Worm (Caenorhabditis elegans) whole organism, L1 larva: Measurements from ENCODE around the gene srsx-32.

Experiments
- C04F5.9 ChIP-seq: sonication (generic microtip); optimal IDR thresholded peaks from 2 replicates; lab custom pipeline; 2016; ENCODE audit warnings: missing genetic modification characterization, missing compliant biosample characterization
- F16B12.6 ChIP-seq: fragments of 150-350 bp; optimal IDR thresholded peaks from 2 replicates; lab custom pipeline; 2014; ENCODE audit warnings: missing biosample characterization, missing genetic modification characterization
- aha-1 ChIP-seq: fragments of 150-350 bp; optimal IDR thresholded peaks from 2 replicates; lab custom pipeline; 2014; ENCODE audit warnings: missing biosample characterization, missing genetic modification characterization
- alr-1 ChIP-seq: fragments of 200-800 bp; sonication (Bioruptor generic); optimal IDR thresholded peaks from 2 replicates; lab custom pipeline; 2018; ENCODE audit warnings: borderline replicate concordance, mild to moderate bottlenecking, missing genetic modification characterization, missing compliant biosample characterization
- ceh-8 ChIP-seq: fragments of 200-800 bp; sonication (Bioruptor generic); optimal IDR thresholded peaks from 2 replicates; lab custom pipeline; 2018; ENCODE audit warnings: mild to moderate bottlenecking, missing genetic modification characterization, moderate library complexity, missing compliant biosample characterization
- ceh-82 ChIP-seq, 3 experiments: fragments of 150-350 bp in 1 of 3; sonication (generic microtip) in 2 of 3; optimal IDR thresholded peaks; 2 replicates each; lab custom pipeline; 2014 to 2017; ENCODE audit warnings: missing biosample characterization in 3 of 3, missing genetic modification characterization in 3 of 3
- ces-1 ChIP-seq: fragments of 150-350 bp; optimal IDR thresholded peaks from 2 replicates; lab custom pipeline; 2014; ENCODE audit warnings: missing biosample characterization, missing genetic modification reagents, missing genetic modification characterization
- dsc-1 ChIP-seq: sonication (generic microtip); optimal IDR thresholded peaks from 2 replicates; lab custom pipeline; 2016; ENCODE audit warnings: mild to moderate bottlenecking, missing genetic modification characterization, missing compliant biosample characterization
- efl-3 ChIP-seq: fragments of 200-800 bp; sonication (Bioruptor generic); optimal IDR thresholded peaks from 2 replicates; lab custom pipeline; 2018; ENCODE audit warnings: mild to moderate bottlenecking, missing genetic modification characterization, missing compliant biosample characterization
- egl-13 ChIP-seq: sonication (generic microtip); optimal IDR thresholded peaks from 2 replicates; lab custom pipeline; 2016; ENCODE audit warnings: missing genotype, missing genetic modification reagents, missing genetic modification characterization, missing compliant biosample characterization
- egl-27 ChIP-seq, 2 experiments: fragments of 150-350 bp in 1 of 2; sonication (generic microtip); optimal IDR thresholded peaks; 3 replicates each; lab custom pipeline; 2017 to 2018; ENCODE audit warnings: missing biosample characterization in 2 of 2, missing genetic modification characterization in 2 of 2, missing genetic modification reagents in 2 of 2
- elt-2 ChIP-seq: sonication (generic microtip); optimal IDR thresholded peaks from 2 replicates; lab custom pipeline; 2016; ENCODE audit warnings: missing genetic modification characterization, mild to moderate bottlenecking, inconsistent platforms, missing compliant biosample characterization, missing genetic modification reagents
- ets-5 ChIP-seq: fragments of 200-800 bp; sonication (Bioruptor generic); IDR thresholded peaks from 2 replicates; pipeline ENCODE4 v1.3.6; 2022; ENCODE audit warnings: missing genetic modification characterization, missing compliant biosample characterization
- fkh-10 ChIP-seq: sonication (generic microtip); optimal IDR thresholded peaks from 2 replicates; lab custom pipeline; 2017; ENCODE audit warnings: missing biosample characterization, missing genetic modification reagents, missing genetic modification characterization
- fkh-4 ChIP-seq: sonication (generic microtip); optimal IDR thresholded peaks from 2 replicates; lab custom pipeline; 2016; ENCODE audit warnings: missing compliant biosample characterization, missing genetic modification characterization, borderline replicate concordance
- fkh-8 ChIP-seq: sonication (generic microtip); optimal IDR thresholded peaks from 2 replicates; lab custom pipeline; 2016; ENCODE audit warnings: mild to moderate bottlenecking, missing genetic modification characterization, missing compliant biosample characterization
- fos-1 ChIP-seq: fragments of 150-350 bp; optimal IDR thresholded peaks from 2 replicates; lab custom pipeline; 2014; ENCODE audit warnings: missing biosample characterization, missing genetic modification characterization
- hlh-17 ChIP-seq: fragments of 200-800 bp; sonication (Bioruptor generic); optimal IDR thresholded peaks from 2 replicates; lab custom pipeline; 2018; ENCODE audit warnings: missing genetic modification characterization, mild to moderate bottlenecking, missing compliant biosample characterization, moderate library complexity, borderline replicate concordance
- isw-1 ChIP-seq: fragments of 200-800 bp; sonication (Bioruptor generic); IDR thresholded peaks from 2 replicates; pipeline ENCODE4 v1.3.6; 2022; ENCODE audit warnings: missing genetic modification characterization, missing compliant biosample characterization
- lin-13 ChIP-seq: fragments of 150-350 bp; optimal IDR thresholded peaks from 2 replicates; lab custom pipeline; 2014; ENCODE audit warnings: missing biosample characterization, missing genetic modification reagents, missing genetic modification characterization
- lin-14 ChIP-seq: fragments of 200-800 bp; sonication (Bioruptor generic); optimal IDR thresholded peaks from 2 replicates; lab custom pipeline; 2018; ENCODE audit warnings: mild to moderate bottlenecking, missing genetic modification characterization, moderate library complexity, missing compliant biosample characterization
- lin-39 ChIP-seq: fragments of 150-350 bp; optimal IDR thresholded peaks from 2 replicates; lab custom pipeline; 2014; ENCODE audit warnings: missing biosample characterization, missing genetic modification reagents, missing genetic modification characterization
- lsy-2 ChIP-seq, 2 experiments: fragments of 150-350 bp; optimal IDR thresholded peaks; 2 replicates each; lab custom pipeline; 2014; ENCODE audit warnings: missing biosample characterization in 2 of 2, missing genetic modification characterization in 2 of 2
- mdl-1 ChIP-seq, 2 experiments: fragments of 150-350 bp; optimal IDR thresholded peaks; 2 replicates each; lab custom pipeline; 2014 to 2017; ENCODE audit warnings: missing biosample characterization in 2 of 2, missing genetic modification characterization in 2 of 2, inconsistent platforms in 1 of 2
- mef-2 ChIP-seq: fragments of 150-350 bp; optimal IDR thresholded peaks from 2 replicates; lab custom pipeline; 2014; ENCODE audit warnings: missing biosample characterization, missing genetic modification characterization
- nhr-19 ChIP-seq: fragments of 200-800 bp; sonication (Bioruptor generic); conservative IDR thresholded peaks from 2 replicates; pipeline ENCODE4 v1.3.6; 2022; ENCODE audit warnings: missing genetic modification characterization, missing compliant biosample characterization
- nhr-20 ChIP-seq: sonication (generic microtip); optimal IDR thresholded peaks from 2 replicates; lab custom pipeline; 2016; ENCODE audit warnings: mild to moderate bottlenecking, missing genetic modification characterization, missing compliant biosample characterization
- nhr-28 ChIP-seq: fragments of 150-350 bp; optimal IDR thresholded peaks from 2 replicates; lab custom pipeline; 2014; ENCODE audit warnings: missing biosample characterization, missing genetic modification characterization
- nhr-47 ChIP-seq: sonication (generic microtip); optimal IDR thresholded peaks from 2 replicates; lab custom pipeline; 2016; ENCODE audit warnings: mild to moderate bottlenecking, missing genetic modification characterization, moderate library complexity, missing compliant biosample characterization
- nhr-76 ChIP-seq: sonication (generic microtip); optimal IDR thresholded peaks from 2 replicates; lab custom pipeline; 2017; ENCODE audit warnings: missing biosample characterization, missing genetic modification characterization
- nhr-84 ChIP-seq: sonication (generic microtip); optimal IDR thresholded peaks from 2 replicates; lab custom pipeline; 2017; ENCODE audit warnings: missing biosample characterization, missing genetic modification characterization
- nhr-85 ChIP-seq: sonication (generic microtip); peaks from one replicate; lab custom pipeline; 2016; ENCODE audit warnings: missing genetic modification characterization, inconsistent platforms, missing compliant biosample characterization
- nhr-90 ChIP-seq: sonication (generic microtip); optimal IDR thresholded peaks from 2 replicates; lab custom pipeline; 2016; ENCODE audit warnings: mild to moderate bottlenecking, missing genetic modification characterization, missing compliant biosample characterization; ENCODE audit not compliant: poor library complexity
- pag-3 ChIP-seq: sonication (generic microtip); optimal IDR thresholded peaks from 2 replicates; lab custom pipeline; 2017; ENCODE audit warnings: missing genetic modification characterization, mild to moderate bottlenecking, missing compliant biosample characterization, antibody characterized with exemption, borderline replicate concordance; ENCODE audit not compliant: insufficient read depth
- pqm-1 ChIP-seq: sonication (generic microtip); optimal IDR thresholded peaks from 3 replicates; lab custom pipeline; 2017; ENCODE audit warnings: missing biosample characterization, missing genetic modification characterization
- skn-1 ChIP-seq: fragments of 150-350 bp; optimal IDR thresholded peaks from 2 replicates; lab custom pipeline; 2014; ENCODE audit warnings: missing biosample characterization, missing genetic modification characterization
- snpc-4 ChIP-seq: fragments of 150-350 bp; optimal IDR thresholded peaks from 2 replicates; lab custom pipeline; 2014; ENCODE audit warnings: missing biosample characterization, missing genetic modification characterization
- tbx-2 ChIP-seq: sonication (generic microtip); optimal IDR thresholded peaks from 2 replicates; lab custom pipeline; 2016; ENCODE audit warnings: missing genetic modification characterization, missing compliant biosample characterization
- unc-86 ChIP-seq: sonication (generic microtip); optimal IDR thresholded peaks from 2 replicates; lab custom pipeline; 2016; ENCODE audit warnings: missing genetic modification characterization, missing compliant biosample characterization
- vab-15 ChIP-seq: sonication (generic microtip); optimal IDR thresholded peaks from 2 replicates; lab custom pipeline; 2017; ENCODE audit warnings: missing genotype, mild to moderate bottlenecking, missing genetic modification characterization, missing compliant biosample characterization
- xbp-1 ChIP-seq: sonication (generic microtip); optimal IDR thresholded peaks from 2 replicates; lab custom pipeline; 2016; ENCODE audit warnings: missing genetic modification characterization, missing compliant biosample characterization

srsx-32 gene

DNA sequence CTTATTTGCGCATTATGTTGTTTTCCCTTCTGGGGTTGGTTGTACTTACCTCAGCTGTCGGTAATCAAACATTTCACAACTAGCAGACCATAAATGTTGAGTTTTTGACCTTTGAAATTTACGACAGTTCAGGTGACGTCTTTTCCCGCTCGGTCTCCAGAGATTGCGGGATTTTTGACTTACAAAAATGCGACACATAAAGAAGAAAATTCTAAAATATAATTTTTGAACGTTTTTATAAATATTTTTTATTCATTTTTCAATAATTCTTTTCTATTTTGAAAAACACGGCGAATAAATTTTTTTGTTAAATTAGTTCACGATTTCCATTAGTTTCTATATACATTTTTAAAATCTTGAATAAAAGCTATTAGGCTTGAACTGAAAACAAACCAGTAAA, 34.3 kb upstream of the srsx-32 start, which contains the start of gene nhr-161:
TSS of gene nhr-161 (minus strand) at position 101 of the 400 bp plus-strand sequence.
- TF ChIP-seq unc-86 (no peak), fkh-4 (tag; lab: Kevin White, UChicago) (no peak), nhr-84 (tag; lab: Kevin White, UChicago) (no peak), ceh-8 (GFP tag; lab: Kevin White, UChicago) (no peak), fkh-8 (tag; lab: Kevin White, UChicago) (no peak), nhr-20 (tag; lab: Kevin White, UChicago) (no peak), lin-13 (GFP tag; lab: Kevin White, UChicago) (no peak), nhr-19 (no peak), skn-1 (tag; lab: Kevin White, UChicago) (no peak), xbp-1 (no peak), lin-14 (no peak), hlh-17 (GFP tag; lab: Kevin White, UChicago) (no peak), elt-2 (tag; lab: Kevin White, UChicago) (no peak), nhr-28 (tag; lab: Kevin White, UChicago) (no peak), nhr-47 (tag; lab: Kevin White, UChicago) (no peak), pag-3 (no peak), fkh-10 (GFP tag; lab: Kevin White, UChicago) (no peak), lsy-2 (tag; optimal IDR thresholded peaks at IDR 0.05; lab: Kevin White, UChicago) (no peak), C04F5.9 (tag; lab: Kevin White, UChicago) (no peak), pqm-1 (no peak)

DNA sequence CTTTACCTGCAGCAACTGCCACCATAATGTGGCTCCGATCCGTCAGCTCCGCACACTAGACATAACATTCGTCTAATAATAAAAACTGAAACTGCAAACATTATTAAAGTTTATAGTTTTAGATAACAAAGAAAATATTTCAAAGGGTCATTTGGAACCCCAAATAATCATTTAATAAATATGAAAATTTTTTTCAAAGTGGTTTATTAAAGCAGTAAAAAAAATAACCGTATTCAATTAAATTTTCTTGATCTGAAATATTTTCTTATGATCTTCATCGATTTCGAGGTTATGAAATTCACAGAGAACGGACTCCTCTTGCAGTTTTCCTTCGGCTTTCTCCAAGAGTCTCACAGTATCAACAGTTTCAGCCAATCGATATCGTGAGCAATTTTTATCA, 31.2 kb upstream of the srsx-32 start, which contains the start of gene nhr-163:
TSS of gene nhr-163 (minus strand) at position 101 of the 400 bp plus-strand sequence.
- TF ChIP-seq nhr-76 (tag; lab: Kevin White, UChicago) (no peak), fos-1 (tag; lab: Kevin White, UChicago) (no peak), hlh-17 (GFP tag; lab: Kevin White, UChicago) (no peak), nhr-84 (tag; lab: Kevin White, UChicago) (no peak), snpc-4 (tag; lab: Kevin White, UChicago) (no peak), efl-3 (GFP tag; lab: Kevin White, UChicago) (no peak), aha-1 (tag; lab: Kevin White, UChicago) (no peak), ets-5 (no peak), lin-39 (tag; lab: Kevin White, UChicago) (no peak), unc-86 (no peak), nhr-90 (tag; lab: Kevin White, UChicago) (no peak), egl-27 (tag; optimal IDR thresholded peaks at IDR 0.05; lab: Kevin White, UChicago) (no peak), egl-13 (tag; lab: Kevin White, UChicago) (no peak), nhr-19 (no peak), vab-15 (tag; lab: Kevin White, UChicago) (no peak), pag-3 (no peak), alr-1 (tag; lab: Kevin White, UChicago) (no peak), mef-2 (tag; lab: Kevin White, UChicago) (no peak)

- TF ChIP-seq nhr-20 (tag; lab: Kevin White, UChicago) (no peak), nhr-28 (tag; lab: Kevin White, UChicago) (no peak), lin-39 (tag; lab: Kevin White, UChicago) (no peak), tbx-2 (no peak), mdl-1 (tag; optimal IDR thresholded peaks at IDR 0.05; lab: Kevin White, UChicago) (no peak), ces-1 (GFP tag; lab: Kevin White, UChicago) (no peak), dsc-1 (no peak), F16B12.6 (tag; lab: Kevin White, UChicago) (no peak), fkh-8 (tag; lab: Kevin White, UChicago) (no peak), ceh-82 (tag; optimal IDR thresholded peaks at IDR 0.05; lab: Kevin White, UChicago) (no peak), elt-2 (tag; lab: Kevin White, UChicago) (no peak), snpc-4 (tag; lab: Kevin White, UChicago) (no peak), nhr-85 (tag; lab: Kevin White, UChicago) (no peak), mef-2 (tag; lab: Kevin White, UChicago) (no peak), isw-1 (GFP tag; lab: Robert Waterston, UW) (no peak)
- TF ChIP-seq, all 84 proteins: peak for 0
These were observed 29.5 kb upstream of the srsx-32 start, which contains the start of gene nhr-139 for ce11 chrV:6987673-6988072. Gene nhr-139 (minus strand): TSS chrV:6987773.
